Worm (Caenorhabditis elegans) whole organism, L4 larva: ENCODE data around the gene dolk-1.
A peak's percentile ranks its signal among the peaks of the same experiment; 100 is the strongest.

ENCODE experiments used
- F10B5.3 ChIP-seq: sonication (generic microtip); optimal IDR thresholded peaks from 2 replicates; lab custom pipeline; 2016; ENCODE audit warnings: mild to moderate bottlenecking, missing genetic modification characterization, missing compliant biosample characterization
- F37D6.2 ChIP-seq: sonication (generic microtip); optimal IDR thresholded peaks from 2 replicates; lab custom pipeline; 2016; ENCODE audit warnings: mild to moderate bottlenecking, missing genetic modification characterization, missing compliant biosample characterization
- F44E2.7 ChIP-seq: fragments of 200-800 bp; sonication (Bioruptor generic); IDR thresholded peaks from 2 replicates; pipeline ENCODE4 v2.1.2; 2022; ENCODE audit warnings: missing genetic modification characterization, missing compliant biosample characterization
- F49E8.2 ChIP-seq: sonication (generic microtip); optimal IDR thresholded peaks from 2 replicates; lab custom pipeline; 2016; ENCODE audit warnings: missing compliant biosample characterization, mild to moderate bottlenecking, missing genetic modification characterization, borderline replicate concordance
- R02D3.7 ChIP-seq: fragments of 150-350 bp; sonication (generic microtip); optimal IDR thresholded peaks from 3 replicates; lab custom pipeline; 2014; ENCODE audit warnings: missing biosample characterization, missing genetic modification characterization
- T20F7.1 ChIP-seq: fragments of 200-800 bp; sonication (Bioruptor generic); optimal IDR thresholded peaks from 2 replicates; lab custom pipeline; 2018; ENCODE audit warnings: mild to moderate bottlenecking, missing genetic modification characterization, missing compliant biosample characterization
- T26A8.4 ChIP-seq: fragments of 200-800 bp; sonication (Bioruptor generic); IDR thresholded peaks from 2 replicates; pipeline ENCODE4 v1.3.6; 2022; ENCODE audit warnings: missing genetic modification characterization, missing compliant biosample characterization
- Y48G9A.11 ChIP-seq: fragments of 200-800 bp; sonication (Bioruptor generic); IDR thresholded peaks from 2 replicates; pipeline ENCODE4 v1.3.6; 2022; ENCODE audit warnings: missing genetic modification reagents, missing genetic modification characterization, missing compliant biosample characterization
- Y5F2A.4 ChIP-seq: fragments of 200-800 bp; sonication (Bioruptor generic); optimal IDR thresholded peaks from 2 replicates; lab custom pipeline; 2018; ENCODE audit warnings: mild to moderate bottlenecking, missing genetic modification characterization, missing compliant biosample characterization
- ZK337.2 ChIP-seq: fragments of 200-800 bp; sonication (Bioruptor generic); IDR thresholded peaks from 2 replicates; pipeline ENCODE4 v1.3.6; 2022; ENCODE audit warnings: missing genetic modification reagents, missing genetic modification characterization, missing compliant biosample characterization
- ama-1 ChIP-seq: fragments of 150-350 bp; optimal IDR thresholded peaks from 2 replicates; lab custom pipeline; 2014; ENCODE audit warnings: inconsistent platforms, mixed read lengths
- attf-4 ChIP-seq: sonication (generic microtip); optimal IDR thresholded peaks from 3 replicates; lab custom pipeline; 2017; ENCODE audit warnings: missing biosample characterization, missing genetic modification characterization
- ceh-44 ChIP-seq: fragments of 200-800 bp; sonication (Bioruptor generic); IDR thresholded peaks from 2 replicates; pipeline ENCODE4 v1.3.6; 2022; ENCODE audit warnings: missing genetic modification reagents, missing genetic modification characterization, missing compliant biosample characterization
- ceh-62 ChIP-seq: sonication (generic microtip); optimal IDR thresholded peaks from 2 replicates; lab custom pipeline; 2017; ENCODE audit warnings: missing biosample characterization, missing genetic modification characterization
- ces-1 ChIP-seq: fragments of 150-350 bp; sonication (generic microtip); optimal IDR thresholded peaks from 4 replicates; lab custom pipeline; 2014; ENCODE audit warnings: missing biosample characterization, missing genetic modification reagents, missing genetic modification characterization
- ctbp-1 ChIP-seq: fragments of 200-800 bp; sonication (Bioruptor generic); IDR thresholded peaks from 2 replicates; pipeline ENCODE4 v1.3.6; 2022; ENCODE audit warnings: missing genetic modification reagents, missing genetic modification characterization, missing compliant biosample characterization
- daf-12 ChIP-seq: fragments of 150-350 bp; optimal IDR thresholded peaks from 2 replicates; lab custom pipeline; 2014; ENCODE audit warnings: missing biosample characterization, missing genetic modification reagents, missing genetic modification characterization
- daf-19 ChIP-seq: fragments of 200-800 bp; sonication (Bioruptor generic); conservative IDR thresholded peaks from 2 replicates; pipeline ENCODE4 v1.3.6; 2022; ENCODE audit warnings: missing genetic modification characterization, missing compliant biosample characterization
- daf-8 ChIP-seq: fragments of 200-800 bp; sonication (Bioruptor generic); IDR thresholded peaks from 2 replicates; pipeline ENCODE4 v1.3.6; 2022; ENCODE audit warnings: missing genetic modification characterization, missing compliant biosample characterization
- dmd-9 ChIP-seq: fragments of 200-800 bp; sonication (Bioruptor generic); IDR thresholded peaks from 2 replicates; pipeline ENCODE4 v1.3.6; 2022; ENCODE audit warnings: missing genetic modification reagents, missing genetic modification characterization, missing compliant biosample characterization
- dpl-1 ChIP-seq: fragments of 150-350 bp; optimal IDR thresholded peaks from 2 replicates; lab custom pipeline; 2014; ENCODE audit warnings: missing biosample characterization, missing genetic modification reagents, missing genetic modification characterization
- duxl-1 ChIP-seq: sonication (generic microtip); optimal IDR thresholded peaks from 2 replicates; lab custom pipeline; 2016; ENCODE audit warnings: mild to moderate bottlenecking, missing genetic modification characterization, moderate library complexity, missing compliant biosample characterization; ENCODE audit not compliant: poor library complexity
- dve-1 ChIP-seq: sonication (generic microtip); optimal IDR thresholded peaks from 2 replicates; lab custom pipeline; 2017; ENCODE audit warnings: antibody characterized with exemption, mild to moderate bottlenecking, missing genetic modification characterization, missing compliant biosample characterization; ENCODE audit not compliant: insufficient read depth
- egl-43 ChIP-seq: fragments of 200-800 bp; sonication (Bioruptor generic); IDR thresholded peaks from 2 replicates; pipeline ENCODE4 v1.3.6; 2022; ENCODE audit warnings: missing genetic modification reagents, missing genetic modification characterization, missing compliant biosample characterization
- fkh-10 ChIP-seq: fragments of 150-350 bp; optimal IDR thresholded peaks from 2 replicates; lab custom pipeline; 2014; ENCODE audit warnings: missing biosample characterization, missing genetic modification reagents, missing genetic modification characterization
- gei-8 ChIP-seq: fragments of 200-800 bp; sonication (Bioruptor generic); optimal IDR thresholded peaks from 2 replicates; lab custom pipeline; 2018; ENCODE audit warnings: mild to moderate bottlenecking, missing genetic modification characterization, missing compliant biosample characterization
- hif-1 ChIP-seq, 2 experiments: sonication (generic microtip); optimal IDR thresholded peaks; 2 replicates each; lab custom pipeline; 2016 to 2017; ENCODE audit warnings: missing compliant biosample characterization in 2 of 2, missing genetic modification characterization in 2 of 2, missing genetic modification reagents in 2 of 2, missing genotype in 2 of 2, mild to moderate bottlenecking in 1 of 2
- hlh-11 ChIP-seq: fragments of 200-800 bp; sonication (Bioruptor generic); optimal IDR thresholded peaks from 2 replicates; lab custom pipeline; 2018; ENCODE audit warnings: mild to moderate bottlenecking, missing genetic modification characterization, missing compliant biosample characterization
- hlh-30 ChIP-seq: sonication (generic microtip); optimal IDR thresholded peaks from 2 replicates; lab custom pipeline; 2017; ENCODE audit warnings: antibody characterized with exemption, mild to moderate bottlenecking, missing genetic modification characterization, missing compliant biosample characterization; ENCODE audit not compliant: insufficient read depth
- hmg-1.1 ChIP-seq: fragments of 200-800 bp; sonication (Bioruptor generic); IDR thresholded peaks from 2 replicates; pipeline ENCODE4 v1.3.6; 2022; ENCODE audit warnings: missing genetic modification reagents, missing genetic modification characterization, missing compliant biosample characterization
- lin-1 ChIP-seq: fragments of 200-800 bp; sonication (Bioruptor generic); IDR thresholded peaks from 2 replicates; pipeline ENCODE4 v1.3.6; 2022; ENCODE audit warnings: missing genetic modification reagents, missing genetic modification characterization, missing compliant biosample characterization
- lin-13 ChIP-seq: fragments of 150-350 bp; optimal IDR thresholded peaks from 2 replicates; lab custom pipeline; 2014; ENCODE audit warnings: missing biosample characterization, missing genetic modification reagents, missing genetic modification characterization
- lin-15B ChIP-seq: fragments of 150-350 bp; sonication (generic microtip); optimal IDR thresholded peaks from 3 replicates; lab custom pipeline; 2014; ENCODE audit warnings: missing biosample characterization, missing genetic modification characterization
- lin-39 ChIP-seq: fragments of 150-350 bp; optimal IDR thresholded peaks from 2 replicates; lab custom pipeline; 2014; ENCODE audit warnings: missing biosample characterization, missing genetic modification reagents, missing genetic modification characterization
- mdl-1 ChIP-seq, 2 experiments: fragments of 150-350 bp in 1 of 2; sonication (generic microtip) in 1 of 2; optimal IDR thresholded peaks; 2 replicates each; lab custom pipeline; 2014 to 2017; ENCODE audit warnings: missing biosample characterization in 2 of 2, missing genetic modification characterization in 2 of 2
- mdt-29 ChIP-seq: fragments of 200-800 bp; sonication (Bioruptor generic); IDR thresholded peaks from 2 replicates; pipeline ENCODE4 v1.3.6; 2022; ENCODE audit warnings: missing genetic modification reagents, missing genetic modification characterization, missing compliant biosample characterization
- nhr-25 ChIP-seq: sonication (generic microtip); optimal IDR thresholded peaks from 2 replicates; lab custom pipeline; 2017; ENCODE audit warnings: missing genetic modification characterization, mild to moderate bottlenecking, missing compliant biosample characterization, antibody characterized with exemption, moderate library complexity, borderline replicate concordance; ENCODE audit not compliant: insufficient read depth
- nhr-28 ChIP-seq: fragments of 150-350 bp; optimal IDR thresholded peaks from 2 replicates; lab custom pipeline; 2014; ENCODE audit warnings: missing biosample characterization, missing genetic modification characterization
- nhr-41 ChIP-seq: fragments of 200-800 bp; sonication (Bioruptor generic); IDR thresholded peaks from 2 replicates; pipeline ENCODE4 v1.3.6; 2022; ENCODE audit warnings: missing genetic modification reagents, missing genetic modification characterization, missing compliant biosample characterization
- nhr-42 ChIP-seq: fragments of 200-800 bp; sonication (Bioruptor generic); IDR thresholded peaks from 2 replicates; pipeline ENCODE4 v1.3.6; 2022; ENCODE audit warnings: missing genetic modification characterization, missing compliant biosample characterization
- saeg-2 ChIP-seq: fragments of 200-800 bp; sonication (Bioruptor generic); IDR thresholded peaks from 2 replicates; pipeline ENCODE4 v1.3.6; 2022; ENCODE audit warnings: missing genetic modification reagents, missing genetic modification characterization, missing compliant biosample characterization
- snpc-4 ChIP-seq: fragments of 150-350 bp; optimal IDR thresholded peaks from 2 replicates; lab custom pipeline; 2014; ENCODE audit warnings: missing biosample characterization, missing genetic modification characterization
- tag-97 ChIP-seq: fragments of 200-800 bp; sonication (Bioruptor generic); IDR thresholded peaks from 2 replicates; pipeline ENCODE4 v1.3.6; 2022; ENCODE audit warnings: missing genetic modification characterization, missing compliant biosample characterization
- unc-130 ChIP-seq: sonication (generic microtip); optimal IDR thresholded peaks from 2 replicates; lab custom pipeline; 2016; ENCODE audit warnings: missing genetic modification reagents, missing genetic modification characterization, missing compliant biosample characterization
- unc-62 ChIP-seq, 3 experiments: fragments of 150-350 bp in 1 of 3; sonication (generic microtip); optimal IDR thresholded peaks in 2 of 3; peaks in 1 of 3; 1 replicate in 1 of 3; 2 replicates in 2 of 3; lab custom pipeline; 2014 to 2017; ENCODE audit warnings: missing biosample characterization in 3 of 3, missing genetic modification characterization in 3 of 3, missing genetic modification reagents in 3 of 3, missing genotype in 1 of 3
- vab-7 ChIP-seq: fragments of 200-800 bp; sonication (Bioruptor generic); IDR thresholded peaks from 2 replicates; pipeline ENCODE4 v1.3.6; 2022; ENCODE audit warnings: missing genetic modification reagents, missing genetic modification characterization, missing compliant biosample characterization
- zfp-3 ChIP-seq: fragments of 200-800 bp; sonication (Bioruptor generic); conservative IDR thresholded peaks from 2 replicates; pipeline ENCODE4 v1.3.6; 2022; ENCODE audit warnings: missing genetic modification reagents, missing genetic modification characterization, missing compliant biosample characterization
- zip-11 ChIP-seq: fragments of 200-800 bp; sonication (Bioruptor generic); IDR thresholded peaks from 2 replicates; pipeline ENCODE4 v1.3.6; 2022; ENCODE audit warnings: missing genetic modification characterization, missing compliant biosample characterization
- ztf-7 ChIP-seq: fragments of 150-350 bp; optimal IDR thresholded peaks from 2 replicates; lab custom pipeline; 2014; ENCODE audit warnings: missing biosample characterization, missing genetic modification characterization

The dolk-1 gene

DNA sequence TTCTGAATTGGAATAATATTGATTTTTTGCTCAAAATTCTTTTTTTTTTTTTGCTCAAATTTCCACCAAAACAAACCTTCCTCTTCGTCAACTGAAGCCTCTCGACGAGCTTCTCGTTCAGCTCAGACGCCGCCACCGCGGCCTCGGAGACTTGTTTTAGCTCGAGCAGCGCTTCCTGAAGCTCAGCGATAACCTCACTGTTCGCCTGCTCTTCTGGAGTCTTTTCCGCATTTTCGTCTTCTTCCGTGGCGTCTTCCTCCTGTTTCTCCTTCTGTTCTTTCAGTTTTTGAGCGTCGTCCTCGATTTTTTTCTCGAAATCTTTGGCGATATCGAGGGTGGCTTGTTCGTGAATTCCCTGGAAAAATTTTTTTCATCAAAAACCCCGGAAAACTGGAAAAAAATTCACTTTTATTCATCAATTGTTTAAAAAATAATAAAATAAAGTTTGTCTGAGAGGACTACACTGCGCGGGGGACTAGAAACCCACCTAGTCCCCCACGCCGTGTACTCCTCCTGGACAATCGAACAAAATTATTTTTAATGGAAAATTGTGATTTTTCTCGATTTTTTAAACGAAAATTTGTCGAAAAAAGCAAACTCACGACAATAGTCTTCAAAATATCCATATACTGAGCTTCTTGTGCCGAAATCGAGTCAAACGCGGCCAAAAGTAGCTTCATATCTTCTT is 12.8 kb upstream of the dolk-1 start (continued):
- TF ChIP-seq ceh-44 (no peak), lin-1 (GFP tag; lab: Robert Waterston, UW) (no peak), ces-1 (GFP tag; lab: Kevin White, UChicago) (no peak), T26A8.4 (GFP tag; lab: Robert Waterston, UW) (0 out of 2 replicates have a peak, but pooled peaks have one; percentile 53), duxl-1 (tag; lab: Kevin White, UChicago) (peak; percentile 93), ZK337.2 (GFP tag; lab: Robert Waterston, UW) (peak; percentile 98), gei-8 (GFP tag; lab: Kevin White, UChicago) (peak; percentile 7), zfp-3 (GFP tag; lab: Robert Waterston, UW) (peak; percentile 86; the same call in 1 of the 2 replicates), zip-11 (GFP tag; lab: Robert Waterston, UW) (no peak), F10B5.3 (tag; lab: Kevin White, UChicago) (no peak), F37D6.2 (peak; percentile 71), Y48G9A.11 (GFP tag; lab: Robert Waterston, UW) (peak; percentile 81), dmd-9 (peak; percentile 96), F49E8.2 (tag; lab: Kevin White, UChicago) (peak; percentile 79), vab-7 (GFP tag; lab: Robert Waterston, UW) (0 out of 2 replicates have a peak, but pooled peaks have one; percentile 31), egl-43 (GFP tag; lab: Robert Waterston, UW) (no peak), hlh-30 (tag; lab: Kevin White, UChicago) (peak; percentile 52), hmg-1.1 (GFP tag; lab: Robert Waterston, UW) (peak; percentile 66), mdl-1 (tag; optimal IDR thresholded peaks at IDR 0.05; lab: Kevin White, UChicago) (no peak), ctbp-1 (GFP tag; lab: Robert Waterston, UW) (peak; percentile 61; the same call in 1 of the 2 replicates), R02D3.7 (tag; lab: Kevin White, UChicago) (no peak), dpl-1 (GFP tag; lab: Kevin White, UChicago) (peak; percentile 81), daf-8 (GFP tag; lab: Robert Waterston, UW) (no peak), snpc-4 (tag; lab: Kevin White, UChicago) (no peak), ceh-62 (tag; lab: Kevin White, UChicago) (no peak), unc-130 (GFP tag; lab: Kevin White, UChicago) (peak; percentile 93), lin-13 (GFP tag; lab: Kevin White, UChicago) (peak; percentile 24), daf-19 (GFP tag; lab: Robert Waterston, UW) (no peak), T20F7.1 (no peak), lin-15B (tag; lab: Kevin White, UChicago) (no peak), dve-1 (tag; lab: Kevin White, UChicago) (peak; percentile 33), nhr-42 (GFP tag; lab: Robert Waterston, UW) (no peak; the same call in 1 of the 2 replicates), attf-4 (no peak), F44E2.7 (GFP tag; lab: Robert Waterston, UW) (no peak), fkh-10 (GFP tag; lab: Kevin White, UChicago) (peak; percentile 21), hlh-11 (tag; lab: Kevin White, UChicago) (peak; percentile 51), unc-62 (GFP tag; optimal IDR thresholded peaks at IDR 0.05 in 1 of 2; lab: Kevin White, UChicago) (no peak), unc-62 (tag; optimal IDR thresholded peaks at IDR 0.05; lab: Kevin White, UChicago) (no peak), tag-97 (GFP tag; lab: Robert Waterston, UW) (peak; percentile 91), ztf-7 (tag; lab: Kevin White, UChicago) (peak; percentile 69), Y5F2A.4 (GFP tag; lab: Kevin White, UChicago) (no peak), ama-1 (lab: Kevin White, UChicago) (no peak), daf-12 (tag; lab: Kevin White, UChicago) (no peak), nhr-28 (tag; lab: Kevin White, UChicago) (no peak), saeg-2 (no peak), hif-1 (tag; optimal IDR thresholded peaks at IDR 0.05; lab: Kevin White, UChicago) (peak in 1 of 2 experiments; percentile 91), mdt-29 (GFP tag; lab: Robert Waterston, UW) (peak; percentile 52; the same call in 1 of the 2 replicates), nhr-41 (GFP tag; lab: Robert Waterston, UW) (no peak), lin-39 (tag; lab: Kevin White, UChicago) (no peak), nhr-25 (tag; lab: Kevin White, UChicago) (no peak)
